Fruit fly (Drosophila melanogaster): ENCODE data around the gene Ada1-1.

Ada1-1 gene

DNA sequence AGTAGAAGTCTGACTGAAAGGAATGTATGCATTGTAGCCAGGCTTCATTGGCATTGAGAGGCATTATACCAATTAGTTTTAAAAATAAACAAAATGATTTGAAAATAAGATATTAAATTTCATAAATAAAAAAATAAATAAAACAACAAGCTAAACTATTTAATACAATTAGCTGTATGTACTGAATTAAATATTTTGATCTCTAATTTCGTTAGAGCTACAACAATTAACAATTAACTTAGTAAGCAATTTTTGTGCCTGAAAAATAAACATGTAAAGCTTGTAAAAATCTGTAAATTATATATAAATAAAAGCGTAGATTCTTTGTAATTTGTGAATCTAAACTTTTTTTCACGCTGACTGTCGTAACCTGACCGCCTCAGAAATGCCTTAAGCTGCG is 11.2 kb downstream of the Ada1-1 start, which contains the start of gene Rh5:
Gene Rh5, plus strand, starts transcription at position 301 of the 400 bp plus-strand sequence.
- TF ChIP-seq lola (GFP tag; optimal IDR thresholded peaks at IDR 0.05), result no peak
- TF ChIP-seq Dfd (GFP tag; optimal IDR thresholded peaks at IDR 0.05), result no peak
- no peak for TF ChIP-seq dsf (GFP tag; optimal IDR thresholded peaks at IDR 0.05; ENCODE audit: borderline replicate concordance)
- TF ChIP-seq br (GFP tag; optimal IDR thresholded peaks at IDR 0.05), result no peak
- no peak for TF ChIP-seq Vsx2 (GFP tag; optimal IDR thresholded peaks at IDR 0.05; ENCODE audit: partially characterized antibody)
- TF ChIP-seq pan (optimal IDR thresholded peaks at IDR 0.05), result no peak
- TF ChIP-seq HLH106 (tag; optimal IDR thresholded peaks at IDR 0.05), result no peak
- no peak for TF ChIP-seq foxo (GFP tag; optimal IDR thresholded peaks at IDR 0.05)
- no peak for TF ChIP-seq Abd-B (GFP tag; optimal IDR thresholded peaks at IDR 0.05)
- no peak for TF ChIP-seq dl (GFP tag; optimal IDR thresholded peaks at IDR 0.05; ENCODE audit: insufficient read depth in 1 of 2, partially characterized antibody in 2 of 2)

DNA sequence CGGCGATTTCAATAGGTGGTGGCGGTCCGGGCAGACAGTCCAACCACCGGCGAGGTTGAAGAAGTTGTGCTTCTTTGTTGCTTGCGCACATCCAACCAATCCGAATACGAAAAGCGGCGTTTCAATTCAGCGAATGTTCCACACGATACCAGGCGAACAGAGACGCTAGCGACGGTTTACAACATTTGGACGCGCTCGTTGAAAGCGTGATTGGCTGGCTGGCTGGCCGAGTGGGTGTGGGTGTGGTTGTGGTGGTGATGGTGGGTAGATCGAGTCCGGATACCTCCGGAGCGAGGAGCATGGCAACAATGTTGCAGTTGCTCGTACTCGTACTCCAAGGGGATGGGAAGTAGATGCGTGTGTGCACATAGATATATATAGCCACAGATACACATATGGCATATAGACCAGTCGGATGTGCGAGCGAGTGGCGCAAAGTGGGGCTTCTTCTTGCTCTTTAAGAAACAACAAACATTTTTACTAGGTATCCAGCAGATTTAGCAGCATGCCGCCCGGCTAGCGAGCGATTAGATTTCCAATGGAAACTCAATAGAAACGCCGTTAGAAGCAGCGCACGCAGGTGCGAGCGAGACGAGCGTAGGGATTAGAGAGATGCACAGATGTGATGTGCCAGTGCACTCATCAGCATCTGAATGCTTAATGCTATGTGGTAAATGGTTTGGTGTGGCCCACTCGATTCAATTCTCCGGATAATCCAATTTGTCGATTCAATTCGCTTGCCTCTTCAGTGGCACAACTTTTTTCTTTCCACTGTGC is 13.7 kb downstream of the Ada1-1 start:
- TF ChIP-seq HLH106 (tag; optimal IDR thresholded peaks at IDR 0.05) (peak; percentile 13), Jra (GFP tag; optimal IDR thresholded peaks at IDR 0.05) (peak; percentile 51), jim (GFP tag; optimal IDR thresholded peaks at IDR 0.05) (no peak), foxo (GFP tag; optimal IDR thresholded peaks at IDR 0.05) (peak in 1 of 2 experiments; percentile 22), usp (GFP tag; optimal IDR thresholded peaks at IDR 0.05) (no peak), Rel (GFP tag; optimal IDR thresholded peaks at IDR 0.05) (no peak), Rel (tag; optimal IDR thresholded peaks at IDR 0.05) (peak; percentile 81), dsf (GFP tag; optimal IDR thresholded peaks at IDR 0.05; ENCODE audit: borderline replicate concordance) (no peak), CrebA (GFP tag; optimal IDR thresholded peaks at IDR 0.05; ENCODE audit: borderline replicate concordance) (no peak), dmrt93B (GFP tag; optimal IDR thresholded peaks at IDR 0.05) (no peak), woc (GFP tag; optimal IDR thresholded peaks at IDR 0.05) (no peak), tai (GFP tag; optimal IDR thresholded peaks at IDR 0.05) (no peak), h (GFP tag; optimal IDR thresholded peaks at IDR 0.05) (peak; percentile 70), Abd-B (GFP tag; optimal IDR thresholded peaks at IDR 0.05) (no peak), Hr83 (GFP tag; optimal IDR thresholded peaks at IDR 0.05; ENCODE audit: poor library complexity, severe bottlenecking) (peak; percentile 57), dl (GFP tag; optimal IDR thresholded peaks at IDR 0.05; ENCODE audit: insufficient read depth in 1 of 2, partially characterized antibody in 2 of 2) (peak; percentile 61 to 69), fru (GFP tag; optimal IDR thresholded peaks at IDR 0.05) (peak; percentile 17), Vsx2 (GFP tag; optimal IDR thresholded peaks at IDR 0.05; ENCODE audit: partially characterized antibody) (no peak), lola (GFP tag; optimal IDR thresholded peaks at IDR 0.05) (no peak), psq (GFP tag; optimal IDR thresholded peaks at IDR 0.05) (peak; percentile 12), Mio (GFP tag; optimal IDR thresholded peaks at IDR 0.05) (peak; percentile 4), CG32264 (GFP tag; optimal IDR thresholded peaks at IDR 0.05) (no peak), Sp1 (GFP tag; optimal IDR thresholded peaks at IDR 0.05) (peak; percentile 45), Hnf4 (GFP tag; optimal IDR thresholded peaks at IDR 0.05) (peak; percentile 49), br (GFP tag; optimal IDR thresholded peaks at IDR 0.05) (peak; percentile 39)

DNA sequence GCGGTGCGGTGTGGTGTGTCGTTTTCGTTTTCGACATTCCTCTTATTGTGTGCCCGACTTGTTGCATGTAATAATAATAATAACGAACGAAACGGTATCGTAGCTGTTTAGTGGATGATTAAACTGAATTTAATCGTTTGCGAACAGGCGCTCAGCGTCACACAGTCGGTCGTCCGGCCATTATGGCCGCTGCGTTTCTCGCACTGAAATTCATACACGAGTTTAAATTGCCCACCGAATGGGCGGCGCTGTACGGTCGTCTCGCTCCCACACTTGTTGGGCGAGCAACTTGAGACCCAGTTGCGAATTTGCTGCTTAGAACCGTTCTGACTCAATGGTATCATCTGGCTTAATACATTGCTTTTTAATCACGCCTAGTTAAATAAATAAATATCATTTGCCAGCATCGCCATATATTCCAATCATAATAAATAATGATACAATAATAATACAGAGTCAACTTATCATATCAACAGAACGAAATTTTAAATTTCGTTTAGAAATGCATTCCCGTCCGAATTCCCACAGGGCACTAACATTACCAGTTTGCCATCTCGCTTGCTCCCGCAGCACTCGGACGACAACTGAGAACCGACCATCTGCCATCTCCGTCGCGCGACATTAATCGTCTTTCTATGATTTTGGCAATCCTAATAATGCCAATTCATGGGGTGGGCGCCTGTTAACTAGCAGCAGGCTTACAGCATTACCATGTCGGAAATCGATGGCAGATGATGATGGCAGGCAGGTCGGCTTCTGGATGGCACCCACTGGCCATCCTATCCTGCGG is 14.5 kb downstream of the Ada1-1 start:
- TF ChIP-seq Hr78 (GFP tag; optimal IDR thresholded peaks at IDR 0.05) (no peak), brk (GFP tag; optimal IDR thresholded peaks at IDR 0.05) (no peak), Vsx2 (GFP tag; optimal IDR thresholded peaks at IDR 0.05; ENCODE audit: partially characterized antibody) (no peak), h (GFP tag; optimal IDR thresholded peaks at IDR 0.05) (peak; percentile 92), fru (GFP tag; optimal IDR thresholded peaks at IDR 0.05) (peak; percentile 91), GATAd (GFP tag; optimal IDR thresholded peaks at IDR 0.05) (no peak), br (GFP tag; optimal IDR thresholded peaks at IDR 0.05) (peak; percentile 92), Myc (optimal IDR thresholded peaks at IDR 0.05) (no peak), tai (GFP tag; optimal IDR thresholded peaks at IDR 0.05) (no peak), CG9705 (GFP tag; optimal IDR thresholded peaks at IDR 0.05) (peak; percentile 95), CG32264 (GFP tag; optimal IDR thresholded peaks at IDR 0.05) (peak; percentile 56), usp (GFP tag; optimal IDR thresholded peaks at IDR 0.05) (no peak), Hr83 (GFP tag; optimal IDR thresholded peaks at IDR 0.05; ENCODE audit: poor library complexity, severe bottlenecking) (peak; percentile 2), dmrt93B (GFP tag; optimal IDR thresholded peaks at IDR 0.05) (peak; percentile 91), psq (GFP tag; optimal IDR thresholded peaks at IDR 0.05) (peak; percentile 76), dl (GFP tag; optimal IDR thresholded peaks at IDR 0.05; ENCODE audit: insufficient read depth in 1 of 2, partially characterized antibody in 2 of 2) (peak; percentile 46 to 78), Dif (GFP tag; optimal IDR thresholded peaks at IDR 0.05; ENCODE audit: partially characterized antibody) (no peak), N (GFP tag; optimal IDR thresholded peaks at IDR 0.05) (no peak), sv (GFP tag; optimal IDR thresholded peaks at IDR 0.05) (peak; percentile 84), Dfd (GFP tag; optimal IDR thresholded peaks at IDR 0.05) (no peak), HLH106 (tag; optimal IDR thresholded peaks at IDR 0.05) (peak; percentile 97), woc (GFP tag; optimal IDR thresholded peaks at IDR 0.05) (peak; percentile 91), Rel (GFP tag; optimal IDR thresholded peaks at IDR 0.05) (no peak), Rel (tag; optimal IDR thresholded peaks at IDR 0.05) (peak; percentile 69), jim (GFP tag; optimal IDR thresholded peaks at IDR 0.05) (no peak), lola (GFP tag; optimal IDR thresholded peaks at IDR 0.05) (no peak), Abd-B (GFP tag; optimal IDR thresholded peaks at IDR 0.05) (no peak), ey (GFP tag; optimal IDR thresholded peaks at IDR 0.05) (peak; percentile 92), foxo (GFP tag; optimal IDR thresholded peaks at IDR 0.05) (peak in 1 of 2 experiments; percentile 92), dsf (GFP tag; optimal IDR thresholded peaks at IDR 0.05; ENCODE audit: borderline replicate concordance) (peak; percentile 4), Jra (GFP tag; optimal IDR thresholded peaks at IDR 0.05) (peak; percentile 77), pan (optimal IDR thresholded peaks at IDR 0.05) (no peak), rgr (GFP tag; optimal IDR thresholded peaks at IDR 0.05) (peak; percentile 86), Mio (GFP tag; optimal IDR thresholded peaks at IDR 0.05) (peak; percentile 32), OdsH (GFP tag; optimal IDR thresholded peaks at IDR 0.05) (peak; percentile 91)

Measured in whole organism, wandering third instar larva.